Fruit fly (Drosophila melanogaster) whole organism, embryonic: ENCODE data around the gene CG3349.
A peak's percentile ranks its signal among the peaks of the same experiment; 100 is the strongest.

Experiments used
- Abd-B ChIP-seq: fragments of 200-800 bp; sonication (Bioruptor generic); optimal IDR thresholded peaks from 2 replicates; lab custom pipeline; 2018; ENCODE audit warnings: missing biosample characterization, mild to moderate bottlenecking, missing genetic modification characterization, moderate library complexity
- Atf-2 ChIP-seq: fragments of 200-800 bp; sonication (Bioruptor generic); optimal IDR thresholded peaks from 2 replicates; lab custom pipeline; 2016; ENCODE audit warnings: missing biosample characterization, missing genetic modification characterization
- Bdp1 ChIP-seq: fragments of 200-800 bp; sonication (Bioruptor generic); optimal IDR thresholded peaks from 3 replicates; lab custom pipeline; 2016; ENCODE audit warnings: missing biosample characterization, missing genetic modification characterization
- Bgb ChIP-seq: fragments of 200-800 bp; sonication (Bioruptor generic); IDR thresholded peaks from 2 replicates; pipeline ENCODE4 v1.3.6; 2022; ENCODE audit warnings: missing biosample characterization, missing genetic modification characterization; ENCODE audit not compliant: partially characterized antibody
- CG10565 ChIP-seq: fragments of 200-800 bp; sonication (Bioruptor generic); optimal IDR thresholded peaks from 3 replicates; lab custom pipeline; 2016; ENCODE audit warnings: missing biosample characterization, mild to moderate bottlenecking, missing genetic modification characterization
- CG10979 ChIP-seq: fragments of 200-800 bp; sonication (Bioruptor generic); optimal IDR thresholded peaks from 2 replicates; lab custom pipeline; 2018; ENCODE audit warnings: missing biosample characterization, mild to moderate bottlenecking, missing genetic modification characterization, moderate library complexity
- CG11085 ChIP-seq: fragments of 200-800 bp; sonication (Bioruptor generic); IDR thresholded peaks from 2 replicates; pipeline ENCODE4 v1.3.6; 2022; ENCODE audit warnings: missing biosample characterization, missing genetic modification characterization
- CG13424 ChIP-seq: fragments of 200-800 bp; sonication (Bioruptor generic); optimal IDR thresholded peaks from 2 replicates; lab custom pipeline; 2019; ENCODE audit warnings: missing biosample characterization, mild to moderate bottlenecking, missing genetic modification characterization, moderate library complexity
- CG17361 ChIP-seq: fragments of 200-800 bp; sonication (Bioruptor generic); IDR thresholded peaks from 3 replicates; pipeline ENCODE4 v1.3.6; 2022; ENCODE audit warnings: missing biosample characterization, missing genetic modification characterization
- CG30431 ChIP-seq: fragments of 200-800 bp; sonication (Bioruptor generic); optimal IDR thresholded peaks from 2 replicates; lab custom pipeline; 2017; ENCODE audit warnings: missing biosample characterization, missing genetic modification characterization
- CG3065 ChIP-seq: fragments of 200-800 bp; sonication (Bioruptor generic); optimal IDR thresholded peaks from 2 replicates; lab custom pipeline; 2016; ENCODE audit warnings: missing biosample characterization, missing genetic modification characterization
- CG31441 ChIP-seq: fragments of 200-800 bp; sonication (Bioruptor generic); IDR thresholded peaks from 2 replicates; pipeline ENCODE4 v1.3.6; 2022; ENCODE audit warnings: missing biosample characterization, missing genetic modification characterization
- CG3163 ChIP-seq: fragments of 200-800 bp; sonication (Bioruptor generic); optimal IDR thresholded peaks from 3 replicates; lab custom pipeline; 2016; ENCODE audit warnings: missing biosample characterization, missing genetic modification characterization
- CG34422 ChIP-seq: fragments of 200-800 bp; sonication (Bioruptor generic); IDR thresholded peaks from 3 replicates; pipeline ENCODE4 v1.3.6; 2022; ENCODE audit warnings: missing biosample characterization, missing genetic modification characterization
- CG6683 ChIP-seq: fragments of 200-800 bp; sonication (Bioruptor generic); optimal IDR thresholded peaks from 2 replicates; lab custom pipeline; 2017; ENCODE audit warnings: missing biosample characterization, mild to moderate bottlenecking, missing genetic modification characterization, missing genetic modification reagents
- CG7745 ChIP-seq: fragments of 200-800 bp; sonication (Bioruptor generic); optimal IDR thresholded peaks from 2 replicates; lab custom pipeline; 2018; ENCODE audit warnings: missing biosample characterization, mild to moderate bottlenecking, missing genetic modification characterization, moderate library complexity
- CG9876 ChIP-seq: fragments of 200-800 bp; sonication (Bioruptor generic); optimal IDR thresholded peaks from 2 replicates; lab custom pipeline; 2016; ENCODE audit warnings: missing biosample characterization, missing genetic modification characterization
- CkIIα-i1 ChIP-seq: fragments of 200-800 bp; sonication (Bioruptor generic); IDR thresholded peaks from 2 replicates; pipeline ENCODE4 v1.3.6; 2022; ENCODE audit warnings: missing biosample characterization, missing genetic modification characterization
- Dbx ChIP-seq: fragments of 200-800 bp; sonication (Bioruptor generic); IDR thresholded peaks from 3 replicates; pipeline ENCODE4 v1.3.6; 2022; ENCODE audit warnings: missing biosample characterization, missing genetic modification characterization
- Dek ChIP-seq: fragments of 200-800 bp; sonication (Bioruptor generic); optimal IDR thresholded peaks from 3 replicates; lab custom pipeline; 2019; ENCODE audit warnings: missing biosample characterization, mild to moderate bottlenecking, missing genetic modification characterization, moderate library complexity
- Dip3 ChIP-seq: fragments of 200-800 bp; sonication (Bioruptor generic); optimal IDR thresholded peaks from 3 replicates; lab custom pipeline; 2016; ENCODE audit warnings: missing biosample characterization, missing genetic modification characterization
- H15 ChIP-seq: fragments of 200-800 bp; sonication (Bioruptor generic); IDR thresholded peaks from 3 replicates; pipeline ENCODE4 v1.3.6; 2022; ENCODE audit warnings: missing biosample characterization, missing genetic modification characterization
- Meics ChIP-seq: fragments of 200-800 bp; sonication (Bioruptor generic); optimal IDR thresholded peaks from 2 replicates; lab custom pipeline; 2017; ENCODE audit warnings: missing biosample characterization, mild to moderate bottlenecking, missing genetic modification characterization
- NK7.1 ChIP-seq: fragments of 200-800 bp; sonication (Bioruptor generic); optimal IDR thresholded peaks from 3 replicates; lab custom pipeline; 2016; ENCODE audit warnings: missing biosample characterization, missing genetic modification characterization
- PHDP ChIP-seq: fragments of 200-800 bp; sonication (Bioruptor generic); optimal IDR thresholded peaks from 3 replicates; lab custom pipeline; 2018; ENCODE audit warnings: missing biosample characterization, mild to moderate bottlenecking, missing genetic modification characterization, moderate library complexity
- Ssrp ChIP-seq: fragments of 200-800 bp; sonication (Bioruptor generic); optimal IDR thresholded peaks from 2 replicates; lab custom pipeline; 2018; ENCODE audit warnings: missing biosample characterization, mild to moderate bottlenecking, missing genetic modification characterization, moderate library complexity
- TFAM ChIP-seq: fragments of 200-800 bp; sonication (Bioruptor generic); optimal IDR thresholded peaks from 2 replicates; lab custom pipeline; 2017; ENCODE audit warnings: missing biosample characterization, missing genetic modification characterization, inconsistent platforms
- ase ChIP-seq: fragments of 200-800 bp; sonication (Bioruptor generic); IDR thresholded peaks from 3 replicates; pipeline ENCODE4 v1.3.6; 2022; ENCODE audit warnings: missing biosample characterization, missing genetic modification characterization
- btn ChIP-seq: fragments of 200-800 bp; sonication (Bioruptor generic); optimal IDR thresholded peaks from 2 replicates; lab custom pipeline; 2016; ENCODE audit warnings: missing biosample characterization, missing genetic modification characterization
- cg ChIP-seq: fragments of 200-800 bp; sonication (Bioruptor generic); optimal IDR thresholded peaks from 3 replicates; lab custom pipeline; 2019; ENCODE audit warnings: missing biosample characterization, mild to moderate bottlenecking, missing genetic modification characterization, moderate library complexity
- da ChIP-seq: fragments of 200-800 bp; sonication (Bioruptor generic); optimal IDR thresholded peaks from 2 replicates; lab custom pipeline; 2016; ENCODE audit warnings: missing biosample characterization, missing genetic modification characterization
- dimm ChIP-seq: fragments of 200-800 bp; sonication (Bioruptor generic); IDR thresholded peaks from 2 replicates; pipeline ENCODE4 v1.3.6; 2022; ENCODE audit warnings: missing biosample characterization, missing genetic modification characterization
- esg ChIP-seq: fragments of 200-800 bp; sonication (Bioruptor generic); conservative IDR thresholded peaks from 2 replicates; pipeline ENCODE4 v1.3.6; 2022; ENCODE audit warnings: missing biosample characterization, missing genetic modification characterization
- exex ChIP-seq: fragments of 200-800 bp; sonication (Bioruptor generic); optimal IDR thresholded peaks from 4 replicates; lab custom pipeline; 2018; ENCODE audit warnings: missing biosample characterization, mild to moderate bottlenecking, missing genetic modification characterization, moderate library complexity
- gfzf ChIP-seq: fragments of 200-800 bp; sonication (Bioruptor generic); optimal IDR thresholded peaks from 2 replicates; lab custom pipeline; 2016; ENCODE audit warnings: missing biosample characterization, mild to moderate bottlenecking, missing genetic modification characterization, moderate library complexity
- hb ChIP-seq: fragments of 200-800 bp; sonication (Bioruptor generic); IDR thresholded peaks from 3 replicates; pipeline ENCODE4 v1.3.6; 2022; ENCODE audit warnings: missing biosample characterization, missing genetic modification characterization; ENCODE audit not compliant: partially characterized antibody
- her ChIP-seq: fragments of 200-800 bp; sonication (Bioruptor generic); optimal IDR thresholded peaks from 2 replicates; lab custom pipeline; 2016; ENCODE audit warnings: missing biosample characterization, missing genetic modification characterization
- hkb ChIP-seq, 2 experiments: fragments of 200-800 bp in 1 of 2; fragments of >200 bp in 1 of 2; sonication (Bioruptor generic) in 1 of 2; IDR thresholded peaks in 1 of 2; optimal IDR thresholded peaks in 1 of 2; 2 replicates each; pipeline versions ENCODE4 v1.3.6 to Lab custom; 2017 to 2022; ENCODE audit warnings: missing biosample characterization in 1 of 2, missing genetic modification characterization in 1 of 2
- ken ChIP-seq: fragments of 200-800 bp; sonication (Bioruptor generic); IDR thresholded peaks from 3 replicates; pipeline ENCODE4 v1.3.6; 2022; ENCODE audit warnings: missing biosample characterization, missing genetic modification characterization
- lbe ChIP-seq: fragments of 200-800 bp; sonication (Bioruptor generic); optimal IDR thresholded peaks from 2 replicates; lab custom pipeline; 2016; ENCODE audit warnings: missing biosample characterization, mild to moderate bottlenecking, missing genetic modification characterization
- lov ChIP-seq, 2 experiments: fragments of 200-800 bp in 1 of 2; fragments of >200 bp in 1 of 2; sonication (Bioruptor generic) in 1 of 2; IDR thresholded peaks in 1 of 2; optimal IDR thresholded peaks in 1 of 2; 2 replicates in 1 of 2; 3 replicates in 1 of 2; pipeline versions ENCODE4 v1.3.6 to Lab custom; 2017 to 2022; ENCODE audit warnings: missing biosample characterization in 1 of 2, missing genetic modification characterization in 1 of 2
- prd ChIP-seq, 3 experiments: fragments of >200 bp in 2 of 3; fragments of 200-800 bp in 1 of 3; sonication (Bioruptor generic) in 1 of 3; optimal IDR thresholded peaks in 2 of 3; IDR thresholded peaks in 1 of 3; 2 replicates in 2 of 3; 3 replicates in 1 of 3; pipeline versions ENCODE4 v1.3.6 to Lab custom; 2017 to 2022; ENCODE audit warnings: missing biosample characterization in 1 of 3, missing genetic modification characterization in 1 of 3
- pzg ChIP-seq: fragments of 200-800 bp; sonication (Bioruptor generic); optimal IDR thresholded peaks from 3 replicates; lab custom pipeline; 2018; ENCODE audit warnings: missing biosample characterization, mild to moderate bottlenecking, missing genetic modification characterization, moderate library complexity
- sc ChIP-seq, 3 experiments: fragments of >200 bp in 2 of 3; fragments of 200-800 bp in 1 of 3; sonication (Bioruptor generic) in 1 of 3; optimal IDR thresholded peaks; 2 replicates in 2 of 3; 3 replicates in 1 of 3; lab custom pipeline; 2017; ENCODE audit warnings: mild to moderate bottlenecking in 1 of 3, missing biosample characterization in 1 of 3, missing genetic modification characterization in 1 of 3, missing genetic modification reagents in 1 of 3
- so ChIP-seq: fragments of 200-800 bp; sonication (Bioruptor generic); IDR thresholded peaks from 3 replicates; pipeline ENCODE4 v1.3.6; 2022; ENCODE audit warnings: missing biosample characterization, missing genetic modification characterization
- sr ChIP-seq: fragments of 200-800 bp; sonication (Bioruptor generic); IDR thresholded peaks from 3 replicates; pipeline ENCODE4 v1.3.6; 2022; ENCODE audit warnings: missing biosample characterization, missing genetic modification characterization
- z ChIP-seq: fragments of 200-800 bp; sonication (Bioruptor generic); IDR thresholded peaks from 3 replicates; pipeline ENCODE4 v1.3.6; 2022; ENCODE audit warnings: missing biosample characterization, missing genetic modification characterization

Gene CG3349

dm6 chr3L:15013957-15014692 lies 34.7 kb downstream of the CG3349 start, which contains the start of gene Reck (continued):
- peak; percentile 16 for TF ChIP-seq NK7.1 (GFP tag; lab: Kevin White, UChicago)
- TF ChIP-seq Ssrp (tag; lab: Kevin White, UChicago): peak; percentile 74
- TF ChIP-seq CG3065: peak; percentile 60
- peak; percentile 4 for TF ChIP-seq TFAM
- TF ChIP-seq z (GFP tag; lab: Robert Waterston, UW): no peak
- peak; percentile 60; the same call in 2 of the 3 replicates for TF ChIP-seq Dbx
- TF ChIP-seq exex: peak; percentile 29
- peak; percentile 67 for TF ChIP-seq H15 (GFP tag; lab: Robert Waterston, UW)
- TF ChIP-seq ase (GFP tag; lab: Robert Waterston, UW): peak; percentile 77; the same call in 2 of the 3 replicates
- TF ChIP-seq CG9876 (GFP tag; lab: Kevin White, UChicago): no peak
- no peak for TF ChIP-seq CG7745
- TF ChIP-seq da: no peak
- no peak for TF ChIP-seq dimm (GFP tag; lab: Robert Waterston, UW)
- peak; percentile 41; the same call in 1 of the 3 replicates for TF ChIP-seq sr (GFP tag; lab: Robert Waterston, UW)
- no peak for TF ChIP-seq CkIIα-i1 (GFP tag; lab: Robert Waterston, UW)
- TF ChIP-seq Meics: peak; percentile 83
- peak; percentile 39 for TF ChIP-seq Abd-B (GFP tag; lab: Kevin White, UChicago)
- TF ChIP-seq gfzf: peak; percentile 51
- peak; percentile 34 for TF ChIP-seq btn
- TF ChIP-seq Atf-2 (GFP tag; lab: Kevin White, UChicago): peak; percentile 11
- TF ChIP-seq CG34422 (GFP tag; lab: Robert Waterston, UW): peak; percentile 78
- no peak for TF ChIP-seq cg (GFP tag; lab: Kevin White, UChicago)
- peak; percentile 71 for TF ChIP-seq CG30431 (GFP tag; lab: Kevin White, UChicago)
- TF ChIP-seq ken (GFP tag; lab: Robert Waterston, UW): peak; percentile 65
- peak; percentile 81 for TF ChIP-seq CG13424
- TF ChIP-seq so (GFP tag; lab: Robert Waterston, UW): no peak; the same call in none of the 3 replicates
- TF ChIP-seq pzg (GFP tag; lab: Kevin White, UChicago): peak; percentile 31
- no peak for TF ChIP-seq hb (GFP tag; lab: Robert Waterston, UW)
- TF ChIP-seq CG31441 (GFP tag; lab: Robert Waterston, UW): peak; percentile 90
- TF ChIP-seq prd (optimal IDR thresholded peaks at IDR 0.05; lab: Kevin White, UChicago): no peak
- peak; percentile 71 for TF ChIP-seq prd (GFP tag; IDR thresholded peaks at IDR 0.05; lab: Robert Waterston, UW)
- peak; percentile 45; the same call in 1 of the 2 replicates for TF ChIP-seq CG11085 (GFP tag; lab: Robert Waterston, UW)
- TF ChIP-seq Dek (tag; lab: Kevin White, UChicago): peak; percentile 27
- peak; percentile 89 for TF ChIP-seq PHDP
- TF ChIP-seq CG17361 (GFP tag; lab: Robert Waterston, UW): peak; percentile 77
- peak; percentile 21 for TF ChIP-seq Dip3 (GFP tag; lab: Kevin White, UChicago)
- TF ChIP-seq her (GFP tag; lab: Kevin White, UChicago): no peak
- peak; percentile 65 for TF ChIP-seq CG6683
- TF ChIP-seq hkb (optimal IDR thresholded peaks at IDR 0.05; lab: Kevin White, UChicago): no peak
- TF ChIP-seq hkb (GFP tag; IDR thresholded peaks at IDR 0.05; lab: Robert Waterston, UW): peak; percentile 95
- peak; percentile 89 for TF ChIP-seq CG10979 (tag; lab: Kevin White, UChicago)
- no peak for TF ChIP-seq sc (optimal IDR thresholded peaks at IDR 0.05; lab: Kevin White, UChicago)
- TF ChIP-seq sc (GFP tag; optimal IDR thresholded peaks at IDR 0.05; lab: Kevin White, UChicago): peak; percentile 52
- no peak for TF ChIP-seq lov (optimal IDR thresholded peaks at IDR 0.05; lab: Kevin White, UChicago)
- peak; percentile 85; the same call in 2 of the 3 replicates for TF ChIP-seq lov (GFP tag; IDR thresholded peaks at IDR 0.05; lab: Robert Waterston, UW)
- TF ChIP-seq CG10565 (GFP tag; lab: Kevin White, UChicago): no peak
- TF ChIP-seq Bgb: no peak
- peak; percentile 65 for TF ChIP-seq lbe (GFP tag; lab: Kevin White, UChicago)
- TF ChIP-seq CG3163 (GFP tag; lab: Kevin White, UChicago): no peak
- peak; percentile 76 for TF ChIP-seq esg (GFP tag; lab: Robert Waterston, UW)
- no peak for TF ChIP-seq Bdp1
